Worm (Caenorhabditis elegans) whole organism, L3 larva: Measurements from ENCODE around the gene bath-1.

ENCODE experiments used
- mdl-1 ChIP-seq: fragments of 150-350 bp; optimal IDR thresholded peaks from 2 replicates; lab custom pipeline; 2014; ENCODE audit warnings: missing biosample characterization, missing genetic modification characterization
- snpc-4 ChIP-seq: fragments of 150-350 bp; optimal IDR thresholded peaks from 2 replicates; lab custom pipeline; 2014; ENCODE audit warnings: missing biosample characterization, missing genetic modification characterization

DNA sequence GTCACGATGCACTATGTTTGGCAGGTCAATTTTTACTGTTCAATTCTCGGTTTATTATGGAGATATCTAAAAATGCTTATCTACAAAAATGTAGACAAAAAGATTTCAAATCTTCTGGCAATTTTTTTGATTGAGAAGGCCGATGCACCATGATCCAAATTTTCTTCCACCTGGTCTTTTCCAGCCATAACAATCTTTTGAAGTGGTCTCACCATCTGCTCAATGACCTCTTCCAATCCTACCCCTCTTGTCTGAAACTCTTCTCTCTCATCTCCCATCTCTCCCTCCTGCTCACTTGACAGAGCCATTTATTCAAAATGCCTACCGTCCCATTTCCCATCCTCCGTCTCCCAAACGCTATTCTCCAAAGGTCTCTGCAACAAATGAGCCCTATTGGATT lies 22.8 kb upstream of the bath-1 start, which contains the start of gene fbxb-35:
- TF ChIP-seq mdl-1 (tag; lab: Kevin White, UChicago) (no peak), snpc-4 (tag; lab: Kevin White, UChicago) (no peak)
